Worm (Caenorhabditis elegans): ENCODE data around the gene C03B1.17.

Gene C03B1.17

DNA sequence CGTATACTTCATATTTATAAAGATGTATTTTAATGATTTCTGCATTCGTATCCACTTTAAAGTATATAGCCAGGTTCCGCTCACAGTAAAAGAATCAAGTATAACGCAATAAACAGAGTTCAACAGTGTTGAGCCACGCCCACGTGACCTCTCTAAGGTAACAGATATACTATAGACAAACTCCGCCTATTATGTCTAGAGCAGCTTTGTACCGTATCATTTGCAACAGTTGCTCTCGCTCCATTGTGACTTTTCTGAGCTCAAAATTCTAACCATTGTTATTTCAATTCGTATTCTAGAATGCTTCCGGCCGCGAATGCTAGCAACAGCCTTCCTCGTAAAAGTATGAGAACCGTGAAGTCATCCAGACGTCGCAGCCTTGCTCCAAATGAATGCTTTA lies at the start of gene C03B1.17:
TSS of gene C03B1.17 (plus strand) at position 301 of the 400 bp plus-strand sequence.
- TF ChIP-seq unc-62 (GFP tag; optimal IDR thresholded peaks at IDR 0.05): no peak

DNA sequence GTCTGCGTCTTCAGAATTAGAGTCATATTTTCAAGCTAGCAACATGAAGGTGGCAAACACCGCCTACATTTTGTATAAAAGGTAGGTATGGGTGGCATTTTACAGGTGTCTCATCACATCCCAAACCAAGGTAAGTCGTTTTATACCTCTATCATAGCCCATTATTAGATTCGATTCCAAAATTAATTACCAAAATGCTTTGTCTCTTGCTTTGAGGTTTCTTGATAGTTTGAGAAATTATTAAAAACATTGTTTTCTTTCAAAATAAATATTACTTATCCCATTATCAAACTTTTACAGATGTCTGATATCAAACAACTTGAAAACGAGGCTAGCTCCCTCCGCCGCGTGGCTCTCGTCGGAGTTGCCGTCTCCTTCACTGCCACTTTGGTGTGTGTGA lies 47.4 kb upstream of the C03B1.17 start, which contains the start of gene col-168:
TSS of gene col-168 (plus strand) at position 301 of the 400 bp plus-strand sequence.
- no peak for TF ChIP-seq unc-62 (GFP tag; optimal IDR thresholded peaks at IDR 0.05)

- no peak for TF ChIP-seq unc-62 (GFP tag; optimal IDR thresholded peaks at IDR 0.05)
Observed at ce11 chrX:6328860-6329259, 44.6 kb upstream of the C03B1.17 start, which contains the start of gene col-169. Gene col-169, plus strand, starts transcription at chrX:6329160.

DNA sequence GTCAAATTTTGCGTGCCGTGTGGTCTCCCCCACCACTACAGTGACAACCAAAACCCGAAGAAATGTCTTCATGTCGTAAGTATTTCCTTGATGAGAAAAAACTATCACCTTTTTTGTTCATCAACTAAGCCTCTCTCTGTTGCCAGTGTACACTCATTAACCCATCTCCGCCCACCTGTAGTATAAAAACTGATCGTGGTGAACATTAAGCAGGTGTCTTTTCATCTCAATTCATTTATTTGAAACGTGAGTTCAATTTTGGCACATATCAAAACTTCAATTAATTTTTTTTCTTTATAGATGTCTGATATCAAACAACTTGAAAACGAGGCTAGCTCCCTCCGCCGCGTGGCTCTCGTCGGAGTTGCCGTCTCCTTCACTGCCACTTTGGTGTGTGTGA lies 42.0 kb upstream of the C03B1.17 start, which contains the start of gene col-170:
TSS of gene col-170 (plus strand) at position 301 of the 400 bp plus-strand sequence.
- no peak for TF ChIP-seq unc-62 (GFP tag; optimal IDR thresholded peaks at IDR 0.05)

- no peak for TF ChIP-seq unc-62 (GFP tag; optimal IDR thresholded peaks at IDR 0.05)
Observed at ce11 chrX:6333998-6334397, 39.5 kb upstream of the C03B1.17 start, which contains the start of gene col-171. Gene col-171, plus strand, starts transcription at chrX:6334298.

ce11 chrX:6334602-6335001 lies 38.8 kb upstream of the C03B1.17 start:
- no peak for TF ChIP-seq unc-62 (GFP tag; optimal IDR thresholded peaks at IDR 0.05)

ce11 chrX:6337338-6337737 lies 36.1 kb upstream of the C03B1.17 start:
- no peak for TF ChIP-seq unc-62 (GFP tag; optimal IDR thresholded peaks at IDR 0.05)

DNA sequence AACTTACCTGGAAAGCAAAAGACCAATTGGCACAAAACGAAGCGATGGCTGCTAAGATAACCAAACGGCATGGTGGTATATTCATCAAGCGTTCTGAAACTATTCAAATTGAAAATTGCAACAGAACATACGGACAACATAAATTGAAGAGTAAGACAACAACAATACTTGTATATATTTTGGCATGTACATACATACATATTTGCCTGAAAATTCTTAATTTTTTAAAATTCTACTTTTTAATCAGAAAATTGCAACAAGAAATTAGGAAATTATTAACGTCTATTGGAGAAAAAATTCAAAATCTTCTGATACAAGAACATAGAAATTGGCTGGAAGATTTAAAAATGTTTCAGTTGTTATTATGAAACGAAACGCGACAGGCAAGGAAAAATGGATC lies 35.5 kb upstream of the C03B1.17 start, which contains the start of gene C03B1.13:
TSS of gene C03B1.13 (minus strand) at position 101 of the 400 bp plus-strand sequence.
- TF ChIP-seq unc-62 (GFP tag; optimal IDR thresholded peaks at IDR 0.05): no peak

- no peak for TF ChIP-seq unc-62 (GFP tag; optimal IDR thresholded peaks at IDR 0.05)
Observed at ce11 chrX:6338446-6338845, 35.0 kb upstream of the C03B1.17 start.

ce11 chrX:6341513-6341912 lies 31.9 kb upstream of the C03B1.17 start, which contains the start of gene C03B1.7:
Gene C03B1.7, plus strand, starts transcription at chrX:6341813.
- no peak for TF ChIP-seq unc-62 (GFP tag; optimal IDR thresholded peaks at IDR 0.05)

DNA sequence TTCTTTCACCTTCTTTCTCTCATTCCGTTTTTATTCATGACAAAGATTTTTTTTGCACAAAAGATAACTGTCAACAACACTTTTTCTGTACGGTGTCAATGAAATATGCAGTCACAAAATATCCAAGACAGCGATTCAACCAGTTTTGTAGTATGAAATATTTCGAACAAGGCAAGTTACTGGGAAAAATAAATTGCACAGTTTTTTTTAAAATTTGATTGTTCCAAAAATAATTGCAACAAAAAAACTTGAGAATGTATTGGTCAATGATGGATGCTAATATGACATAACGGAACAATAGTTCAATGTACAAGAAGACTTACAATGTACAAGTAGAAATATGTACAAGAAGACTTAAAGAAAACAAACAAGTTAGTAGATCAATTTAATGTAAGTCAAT lies 27.7 kb upstream of the C03B1.17 start:
- no peak for TF ChIP-seq unc-62 (GFP tag; optimal IDR thresholded peaks at IDR 0.05)

DNA sequence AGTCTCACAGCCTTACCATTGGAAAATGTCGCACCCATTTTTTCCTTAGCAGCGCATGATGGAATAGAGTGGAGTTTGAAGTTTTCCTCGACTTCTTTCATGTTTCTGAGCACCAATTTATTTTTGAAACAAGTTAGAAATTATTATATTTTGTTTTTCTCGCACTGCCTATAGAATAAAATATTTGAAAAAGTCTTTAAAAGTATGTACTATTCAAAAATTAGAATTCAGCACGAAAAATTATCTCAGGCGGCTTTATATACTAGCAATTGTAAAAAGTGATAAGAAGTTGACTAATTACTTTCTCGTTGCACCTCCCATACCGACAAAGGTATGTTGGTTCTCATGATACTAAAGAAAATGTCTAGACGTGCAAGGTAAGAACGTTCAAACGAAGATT lies 26.4 kb upstream of the C03B1.17 start, which contains the start of gene C03B1.9:
TSS of gene C03B1.9 (minus strand) at position 101 of the 400 bp plus-strand sequence.
- TF ChIP-seq unc-62 (GFP tag; optimal IDR thresholded peaks at IDR 0.05): no peak

- no peak for TF ChIP-seq unc-62 (GFP tag; optimal IDR thresholded peaks at IDR 0.05)
Observed at ce11 chrX:6350016-6350415, 23.4 kb upstream of the C03B1.17 start, which contains the start of gene C03B1.6. Gene C03B1.6, plus strand, starts transcription at chrX:6350316.

DNA sequence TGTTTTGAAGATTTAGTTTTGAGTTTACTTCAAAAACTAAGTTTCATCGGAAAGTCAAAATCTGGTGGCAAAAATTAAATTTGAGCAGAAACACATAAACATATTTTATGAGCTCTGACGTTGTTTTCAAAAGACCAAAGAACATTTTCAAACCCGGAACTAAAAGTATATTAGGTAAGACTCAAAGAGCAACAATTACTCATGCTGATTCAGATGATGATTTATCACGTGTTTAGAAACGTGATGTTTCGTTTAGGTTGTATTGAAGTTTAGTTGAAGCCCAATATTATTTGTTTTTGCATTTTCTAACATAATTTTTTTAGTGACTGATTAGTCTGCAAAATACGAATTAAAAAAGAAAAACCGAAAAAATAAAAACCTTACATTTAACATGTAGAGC lies 19.7 kb upstream of the C03B1.17 start:
- TF ChIP-seq unc-62 (GFP tag; optimal IDR thresholded peaks at IDR 0.05): no peak

DNA sequence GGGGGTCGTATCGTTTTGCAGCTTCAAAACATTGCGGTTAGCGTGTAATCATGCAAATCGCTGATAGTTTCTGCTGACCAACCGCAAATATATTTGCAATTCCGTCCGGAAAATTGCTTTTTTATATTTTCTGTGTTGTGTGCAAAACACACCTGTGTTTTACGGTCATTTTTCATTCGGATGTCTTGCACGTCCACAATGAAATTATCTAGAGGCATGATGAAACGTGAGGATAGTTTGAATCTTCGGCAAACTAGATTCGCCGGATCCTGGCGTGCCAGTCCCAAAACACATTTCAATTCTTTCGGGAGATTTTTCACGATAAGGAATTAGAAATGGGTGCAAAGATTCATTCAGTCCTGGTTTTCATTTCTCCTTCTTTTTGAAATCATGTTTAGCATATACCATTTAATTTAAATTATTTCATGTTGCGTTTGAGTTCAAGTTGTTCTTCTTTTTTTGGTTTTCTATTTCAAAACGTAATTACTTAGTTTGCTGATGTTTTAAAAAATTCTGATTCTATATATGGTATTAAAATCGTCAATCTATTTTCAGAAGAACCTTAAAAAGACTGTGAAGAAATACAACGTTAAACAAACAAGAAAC lies 18.3 kb upstream of the C03B1.17 start, which contains the start of gene C03B1.5:
TSS of gene C03B1.5 (plus strand) at position 556 of the 606 bp plus-strand sequence.
- no peak for TF ChIP-seq unc-62 (GFP tag; optimal IDR thresholded peaks at IDR 0.05)

DNA sequence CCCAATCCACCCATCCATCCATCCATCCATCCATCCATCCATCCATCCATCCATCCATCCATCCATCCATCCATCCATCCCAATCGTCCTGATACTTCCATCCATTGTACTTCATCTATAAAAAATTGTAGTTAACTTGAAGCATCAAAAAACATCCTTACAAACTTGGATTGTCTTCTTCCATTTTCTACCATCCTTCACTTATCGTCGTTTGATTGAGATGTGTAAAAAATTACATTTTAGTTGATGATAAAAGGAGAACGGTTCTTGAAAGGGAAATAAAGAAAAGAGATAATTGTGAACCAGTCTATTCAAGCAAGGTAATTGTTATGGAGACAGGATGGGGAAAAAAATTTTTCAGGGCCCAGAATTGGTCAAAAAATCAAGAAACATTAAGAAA lies 15.7 kb upstream of the C03B1.17 start, which contains the start of gene C03B1.10:
TSS of gene C03B1.10 (minus strand) at position 101 of the 400 bp plus-strand sequence.
- TF ChIP-seq unc-62 (GFP tag; optimal IDR thresholded peaks at IDR 0.05): no peak

DNA sequence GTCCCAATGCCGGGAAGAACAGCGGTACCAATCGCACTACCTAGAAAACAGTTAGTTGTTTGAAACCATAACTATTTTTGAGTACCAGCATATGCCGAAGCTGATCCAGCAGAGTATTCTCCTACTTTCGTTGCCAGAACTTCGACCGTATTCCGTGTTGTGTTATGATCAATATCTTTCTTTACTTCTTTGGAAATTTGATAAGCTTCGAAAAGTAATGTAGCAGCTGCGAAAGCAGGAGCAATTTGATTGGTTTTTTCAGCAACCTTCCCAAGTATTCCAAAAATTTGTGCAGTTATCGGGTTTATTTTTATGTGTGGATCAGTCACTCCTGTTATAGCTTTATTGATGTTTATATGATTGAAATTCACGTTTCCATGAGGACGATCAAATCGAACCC lies 13.4 kb upstream of the C03B1.17 start:
- no peak for TF ChIP-seq unc-62 (GFP tag; optimal IDR thresholded peaks at IDR 0.05)
